Fruit fly (Drosophila melanogaster) whole organism, embryonic: ENCODE results near the gene CG33110.

Source experiments
- ATbp ChIP-seq: fragments of 200-800 bp; sonication (Bioruptor generic); optimal IDR thresholded peaks from 2 replicates; lab custom pipeline; 2017; ENCODE audit warnings: missing biosample characterization, mild to moderate bottlenecking, missing genetic modification characterization, missing genetic modification reagents
- Abd-B ChIP-seq: fragments of 200-800 bp; sonication (Bioruptor generic); optimal IDR thresholded peaks from 2 replicates; lab custom pipeline; 2018; ENCODE audit warnings: missing biosample characterization, mild to moderate bottlenecking, missing genetic modification characterization, moderate library complexity
- CG10147 ChIP-seq: fragments of 200-800 bp; sonication (Bioruptor generic); optimal IDR thresholded peaks from 2 replicates; lab custom pipeline; 2019; ENCODE audit warnings: missing biosample characterization, mild to moderate bottlenecking, missing genetic modification characterization, moderate library complexity
- CG10366 ChIP-seq: fragments of 200-800 bp; sonication (Bioruptor generic); IDR thresholded peaks from 2 replicates; pipeline ENCODE4 v1.3.6; 2022; ENCODE audit warnings: missing biosample characterization, missing genetic modification characterization
- CG10543 ChIP-seq: fragments of 200-800 bp; sonication (Bioruptor generic); optimal IDR thresholded peaks from 3 replicates; lab custom pipeline; 2017; ENCODE audit warnings: missing biosample characterization, mild to moderate bottlenecking, missing genetic modification characterization, moderate library complexity
- CG10654 ChIP-seq: fragments of 200-800 bp; sonication (Bioruptor generic); optimal IDR thresholded peaks from 2 replicates; lab custom pipeline; 2016; ENCODE audit warnings: missing biosample characterization, missing genetic modification characterization
- CG11093 ChIP-seq: fragments of 200-800 bp; sonication (Bioruptor generic); IDR thresholded peaks from 3 replicates; pipeline ENCODE4 v1.3.6; 2022; ENCODE audit warnings: missing biosample characterization, missing genetic modification characterization
- CG11456 ChIP-seq: fragments of 200-800 bp; sonication (Bioruptor generic); IDR thresholded peaks from 3 replicates; pipeline ENCODE4 v1.3.6; 2022; ENCODE audit warnings: missing biosample characterization, missing genetic modification characterization
- CG12071 ChIP-seq: fragments of 200-800 bp; sonication (Bioruptor generic); optimal IDR thresholded peaks from 3 replicates; lab custom pipeline; 2018; ENCODE audit warnings: missing biosample characterization, mild to moderate bottlenecking, missing genetic modification characterization
- CG12659 ChIP-seq: fragments of 200-800 bp; sonication (Bioruptor generic); optimal IDR thresholded peaks from 3 replicates; lab custom pipeline; 2017; ENCODE audit warnings: mild to moderate bottlenecking, missing biosample characterization, missing genetic modification reagents, missing genetic modification characterization
- CG12942 ChIP-seq: fragments of 200-800 bp; sonication (Bioruptor generic); optimal IDR thresholded peaks from 3 replicates; lab custom pipeline; 2016; ENCODE audit warnings: missing biosample characterization, missing genetic modification characterization
- CG13287 ChIP-seq: fragments of 200-800 bp; sonication (Bioruptor generic); IDR thresholded peaks from 2 replicates; pipeline ENCODE4 v1.3.6; 2022; ENCODE audit warnings: missing biosample characterization, missing genetic modification characterization; ENCODE audit not compliant: partially characterized antibody
- CG13296 ChIP-seq: fragments of 200-800 bp; sonication (Bioruptor generic); optimal IDR thresholded peaks from 3 replicates; lab custom pipeline; 2018; ENCODE audit warnings: missing biosample characterization, mild to moderate bottlenecking, missing genetic modification characterization
- CG13424 ChIP-seq: fragments of 200-800 bp; sonication (Bioruptor generic); optimal IDR thresholded peaks from 2 replicates; lab custom pipeline; 2019; ENCODE audit warnings: missing biosample characterization, mild to moderate bottlenecking, missing genetic modification characterization, moderate library complexity
- CG16863 ChIP-seq: fragments of 200-800 bp; sonication (Bioruptor generic); optimal IDR thresholded peaks from 3 replicates; lab custom pipeline; 2016; ENCODE audit warnings: missing biosample characterization, missing genetic modification characterization
- CG17568 ChIP-seq: fragments of 200-800 bp; sonication (Bioruptor generic); optimal IDR thresholded peaks from 2 replicates; lab custom pipeline; 2018; ENCODE audit warnings: missing biosample characterization, mild to moderate bottlenecking, missing genetic modification characterization, moderate library complexity
- CG17912 ChIP-seq: fragments of 200-800 bp; sonication (Bioruptor generic); optimal IDR thresholded peaks from 2 replicates; lab custom pipeline; 2018; ENCODE audit warnings: missing biosample characterization, mild to moderate bottlenecking, missing genetic modification characterization
- CG2120 ChIP-seq: fragments of 200-800 bp; sonication (Bioruptor generic); optimal IDR thresholded peaks from 3 replicates; lab custom pipeline; 2016; ENCODE audit warnings: missing biosample characterization, missing genetic modification characterization
- CG31365 ChIP-seq: fragments of 200-800 bp; sonication (Bioruptor generic); optimal IDR thresholded peaks from 2 replicates; lab custom pipeline; 2018; ENCODE audit warnings: missing biosample characterization, mild to moderate bottlenecking, missing genetic modification characterization
- CG31441 ChIP-seq: fragments of 200-800 bp; sonication (Bioruptor generic); IDR thresholded peaks from 2 replicates; pipeline ENCODE4 v1.3.6; 2022; ENCODE audit warnings: missing biosample characterization, missing genetic modification characterization
- CG3281 ChIP-seq: fragments of 200-800 bp; sonication (Bioruptor generic); optimal IDR thresholded peaks from 3 replicates; lab custom pipeline; 2017; ENCODE audit warnings: missing biosample characterization, mild to moderate bottlenecking, missing genetic modification characterization
- CG4282 ChIP-seq: fragments of 200-800 bp; sonication (Bioruptor generic); optimal IDR thresholded peaks from 2 replicates; lab custom pipeline; 2016; ENCODE audit warnings: missing biosample characterization, missing genetic modification characterization
- CG6683 ChIP-seq: fragments of 200-800 bp; sonication (Bioruptor generic); optimal IDR thresholded peaks from 2 replicates; lab custom pipeline; 2017; ENCODE audit warnings: missing biosample characterization, mild to moderate bottlenecking, missing genetic modification characterization, missing genetic modification reagents
- Dek ChIP-seq: fragments of 200-800 bp; sonication (Bioruptor generic); optimal IDR thresholded peaks from 3 replicates; lab custom pipeline; 2019; ENCODE audit warnings: missing biosample characterization, mild to moderate bottlenecking, missing genetic modification characterization, moderate library complexity
- Dll ChIP-seq: fragments of 200-800 bp; sonication (Bioruptor generic); IDR thresholded peaks from 4 replicates; pipeline ENCODE4 v1.3.6; 2022; ENCODE audit warnings: missing biosample characterization, missing genetic modification characterization; ENCODE audit not compliant: partially characterized antibody
- E2f1 ChIP-seq: fragments of 200-800 bp; sonication (Bioruptor generic); IDR thresholded peaks from 2 replicates; pipeline ENCODE4 v1.3.6; 2022; ENCODE audit warnings: missing biosample characterization, missing genetic modification characterization
- Lpt ChIP-seq: fragments of >200 bp; optimal IDR thresholded peaks from 2 replicates; lab custom pipeline; 2018; ENCODE audit warnings: missing biosample characterization, missing genetic modification characterization
- NfI ChIP-seq: fragments of 200-800 bp; sonication (Bioruptor generic); optimal IDR thresholded peaks from 3 replicates; lab custom pipeline; 2018; ENCODE audit warnings: missing biosample characterization, mild to moderate bottlenecking, missing genetic modification characterization, moderate library complexity
- Sox102F ChIP-seq: fragments of 200-800 bp; sonication (Bioruptor generic); optimal IDR thresholded peaks from 2 replicates; lab custom pipeline; 2018; ENCODE audit warnings: missing biosample characterization, mild to moderate bottlenecking, missing genetic modification characterization, moderate library complexity
- bcd ChIP-seq: fragments of 200-800 bp; sonication (Bioruptor generic); optimal IDR thresholded peaks from 2 replicates; lab custom pipeline; 2017; ENCODE audit warnings: missing biosample characterization, mild to moderate bottlenecking, missing genetic modification characterization
- chinmo ChIP-seq: fragments of 200-800 bp; sonication (Bioruptor generic); IDR thresholded peaks from 4 replicates; pipeline ENCODE4 v1.3.6; 2022; ENCODE audit warnings: missing biosample characterization, missing genetic modification characterization; ENCODE audit not compliant: partially characterized antibody
- crp ChIP-seq, 2 experiments: fragments of 200-800 bp; sonication (Bioruptor generic); optimal IDR thresholded peaks; 2 replicates in 1 of 2; 3 replicates in 1 of 2; lab custom pipeline; 2017; ENCODE audit warnings: missing biosample characterization in 2 of 2, missing genetic modification characterization in 2 of 2, mild to moderate bottlenecking in 1 of 2, moderate library complexity in 1 of 2
- dmrt99B ChIP-seq: fragments of 200-800 bp; sonication (Bioruptor generic); optimal IDR thresholded peaks from 2 replicates; lab custom pipeline; 2018; ENCODE audit warnings: missing biosample characterization, mild to moderate bottlenecking, missing genetic modification characterization, moderate library complexity
- fu2 ChIP-seq: fragments of 200-800 bp; sonication (Bioruptor generic); optimal IDR thresholded peaks from 2 replicates; lab custom pipeline; 2016; ENCODE audit warnings: missing biosample characterization, missing genetic modification characterization
- gem ChIP-seq: fragments of 200-800 bp; sonication (Bioruptor generic); optimal IDR thresholded peaks from 2 replicates; lab custom pipeline; 2019; ENCODE audit warnings: missing biosample characterization, mild to moderate bottlenecking, missing genetic modification characterization, moderate library complexity
- hb ChIP-seq: fragments of 200-800 bp; sonication (Bioruptor generic); IDR thresholded peaks from 3 replicates; pipeline ENCODE4 v1.3.6; 2022; ENCODE audit warnings: missing biosample characterization, missing genetic modification characterization; ENCODE audit not compliant: partially characterized antibody
- hkb ChIP-seq, 2 experiments: fragments of 200-800 bp in 1 of 2; fragments of >200 bp in 1 of 2; sonication (Bioruptor generic) in 1 of 2; IDR thresholded peaks in 1 of 2; optimal IDR thresholded peaks in 1 of 2; 2 replicates each; pipeline versions ENCODE4 v1.3.6 to Lab custom; 2017 to 2022; ENCODE audit warnings: missing biosample characterization in 1 of 2, missing genetic modification characterization in 1 of 2
- insv ChIP-seq, 2 experiments: fragments of 200-800 bp; sonication (Bioruptor generic); optimal IDR thresholded peaks; 3 replicates each; lab custom pipeline; 2016 to 2018; ENCODE audit warnings: missing biosample characterization in 2 of 2, missing genetic modification characterization in 2 of 2
- kay ChIP-seq: fragments of 200-800 bp; sonication (Bioruptor generic); optimal IDR thresholded peaks from 2 replicates; lab custom pipeline; 2016; ENCODE audit warnings: missing biosample characterization, missing genetic modification characterization
- kni ChIP-seq: fragments of 200-800 bp; sonication (Bioruptor generic); optimal IDR thresholded peaks from 3 replicates; lab custom pipeline; 2017; ENCODE audit warnings: mild to moderate bottlenecking, missing biosample characterization, missing genetic modification reagents, missing genetic modification characterization
- maf-S ChIP-seq: fragments of 200-800 bp; sonication (Bioruptor generic); optimal IDR thresholded peaks from 2 replicates; lab custom pipeline; 2016; ENCODE audit warnings: missing biosample characterization, missing genetic modification characterization
- org-1 ChIP-seq: fragments of 200-800 bp; sonication (Bioruptor generic); optimal IDR thresholded peaks from 2 replicates; lab custom pipeline; 2017; ENCODE audit warnings: missing biosample characterization, missing genetic modification characterization
- pb ChIP-seq: fragments of 200-800 bp; sonication (Bioruptor generic); optimal IDR thresholded peaks from 3 replicates; lab custom pipeline; 2016; ENCODE audit warnings: missing biosample characterization, missing genetic modification characterization
- schlank ChIP-seq: fragments of 200-800 bp; sonication (Bioruptor generic); optimal IDR thresholded peaks from 2 replicates; lab custom pipeline; 2018; ENCODE audit warnings: missing biosample characterization, mild to moderate bottlenecking, missing genetic modification characterization
- sens ChIP-seq: fragments of 200-800 bp; sonication (Bioruptor generic); peaks from one replicate; lab custom pipeline; 2016; ENCODE audit warnings: missing biosample characterization, missing genetic modification characterization
- trem ChIP-seq: fragments of 200-800 bp; optimal IDR thresholded peaks from 3 replicates; lab custom pipeline; 2019; ENCODE audit warnings: missing biosample characterization, mild to moderate bottlenecking, missing genetic modification characterization, moderate library complexity
- vvl ChIP-seq: fragments of 200-800 bp; sonication (Bioruptor generic); IDR thresholded peaks from 2 replicates; pipeline ENCODE4 v1.3.6; 2022; ENCODE audit warnings: missing biosample characterization, missing genetic modification characterization
- zfh2 ChIP-seq: fragments of 200-800 bp; sonication (Bioruptor generic); optimal IDR thresholded peaks from 2 replicates; lab custom pipeline; 2016; ENCODE audit warnings: missing biosample characterization, missing genetic modification characterization

The CG33110 gene

dm6 chr3R:22626842-22627392 is 56.9 kb downstream of the CG33110 start (continued):
- TF ChIP-seq CG13287 (GFP tag; lab: Robert Waterston, UW) (peak; percentile 48), insv (GFP tag; optimal IDR thresholded peaks at IDR 0.05; lab: Kevin White, UChicago) (peak in 1 of 2 experiments; percentile 85), CG12659 (GFP tag; lab: Kevin White, UChicago) (peak; percentile 27), bcd (GFP tag; lab: Kevin White, UChicago) (peak; percentile 50), dmrt99B (tag; lab: Kevin White, UChicago) (peak; percentile 47), chinmo (GFP tag; lab: Robert Waterston, UW) (peak; percentile 93; the same call in 3 of the 4 replicates), hb (no peak), Lpt (no peak), CG31365 (tag; lab: Kevin White, UChicago) (peak; percentile 62), pb (peak; percentile 13), gem (tag; lab: Kevin White, UChicago) (peak; percentile 43), CG31441 (GFP tag; lab: Robert Waterston, UW) (no peak), CG11093 (no peak), hkb (optimal IDR thresholded peaks at IDR 0.05; lab: Kevin White, UChicago) (no peak), hkb (GFP tag; IDR thresholded peaks at IDR 0.05; lab: Robert Waterston, UW) (peak; percentile 68), kay (peak; percentile 84), sens (GFP tag; lab: Kevin White, UChicago) (peak; percentile 78), Abd-B (GFP tag; lab: Kevin White, UChicago) (no peak), maf-S (GFP tag; lab: Kevin White, UChicago) (peak; percentile 56), fu2 (GFP tag; lab: Kevin White, UChicago) (no peak), CG11456 (no peak), CG10543 (peak; percentile 82), CG12071 (GFP tag; lab: Kevin White, UChicago) (peak; percentile 76), trem (no peak), CG16863 (GFP tag; lab: Kevin White, UChicago) (peak; percentile 46), vvl (GFP tag; lab: Robert Waterston, UW) (peak; percentile 43; the same call in 1 of the 2 replicates), schlank (tag; lab: Kevin White, UChicago) (peak; percentile 63), Dll (GFP tag; lab: Robert Waterston, UW) (0 out of 4 replicates have a peak, but pooled peaks have one; percentile 16), CG10366 (GFP tag; lab: Robert Waterston, UW) (no peak), CG2120 (GFP tag; lab: Kevin White, UChicago) (peak; percentile 59), org-1 (GFP tag; lab: Kevin White, UChicago) (peak; percentile 35), CG4282 (GFP tag; lab: Kevin White, UChicago) (peak; percentile 11), ATbp (peak; percentile 94), kni (GFP tag; lab: Kevin White, UChicago) (peak; percentile 71), CG13296 (GFP tag; lab: Kevin White, UChicago) (peak; percentile 67), CG17912 (GFP tag; lab: Kevin White, UChicago) (no peak), CG3281 (GFP tag; lab: Kevin White, UChicago) (peak; percentile 48), CG10654 (GFP tag; lab: Kevin White, UChicago) (peak; percentile 11), CG17568 (GFP tag; lab: Kevin White, UChicago) (peak; percentile 70), CG10147 (GFP tag; lab: Kevin White, UChicago) (peak; percentile 30), Sox102F (GFP tag; lab: Kevin White, UChicago) (peak; percentile 32), E2f1 (GFP tag; lab: Robert Waterston, UW) (no peak; the same call in 1 of the 2 replicates), CG6683 (GFP tag; lab: Kevin White, UChicago) (peak; percentile 59), Dek (tag; lab: Kevin White, UChicago) (peak; percentile 36), crp (GFP tag; optimal IDR thresholded peaks at IDR 0.05; lab: Kevin White, UChicago) (peak in 1 of 2 experiments; percentile 61), zfh2 (GFP tag; lab: Kevin White, UChicago) (peak; percentile 13), NfI (peak; percentile 19), CG13424 (tag; lab: Kevin White, UChicago) (peak; percentile 37), CG12942 (GFP tag; lab: Kevin White, UChicago) (peak; percentile 3)
